Fruit fly (Drosophila melanogaster) whole organism, adult: ENCODE results near the gene CG31415.

Source experiments
- CG7101 ChIP-seq: fragments of 200-800 bp; sonication (Bioruptor generic); optimal IDR thresholded peaks from 2 replicates; lab custom pipeline; 2018; ENCODE audit warnings: missing biosample characterization, mild to moderate bottlenecking, missing genetic modification characterization, moderate library complexity
- Clk ChIP-seq: fragments of 200-800 bp; sonication (Bioruptor generic); optimal IDR thresholded peaks from 2 replicates; lab custom pipeline; 2017; ENCODE audit warnings: missing biosample characterization, missing genetic modification characterization
- cic ChIP-seq: fragments of 200-800 bp; sonication (Bioruptor generic); optimal IDR thresholded peaks from 2 replicates; lab custom pipeline; 2017; ENCODE audit warnings: missing biosample characterization, mild to moderate bottlenecking, missing genetic modification characterization, moderate library complexity
- ovo ChIP-seq: fragments of 200-800 bp; sonication (Bioruptor generic); optimal IDR thresholded peaks from 2 replicates; lab custom pipeline; 2016; ENCODE audit warnings: missing biosample characterization, missing genetic modification characterization
- pad ChIP-seq: fragments of 200-800 bp; sonication (Bioruptor generic); optimal IDR thresholded peaks from 3 replicates; lab custom pipeline; 2017; ENCODE audit warnings: missing biosample characterization, missing genetic modification characterization, mild to moderate bottlenecking, moderate library complexity, missing genetic modification reagents

DNA sequence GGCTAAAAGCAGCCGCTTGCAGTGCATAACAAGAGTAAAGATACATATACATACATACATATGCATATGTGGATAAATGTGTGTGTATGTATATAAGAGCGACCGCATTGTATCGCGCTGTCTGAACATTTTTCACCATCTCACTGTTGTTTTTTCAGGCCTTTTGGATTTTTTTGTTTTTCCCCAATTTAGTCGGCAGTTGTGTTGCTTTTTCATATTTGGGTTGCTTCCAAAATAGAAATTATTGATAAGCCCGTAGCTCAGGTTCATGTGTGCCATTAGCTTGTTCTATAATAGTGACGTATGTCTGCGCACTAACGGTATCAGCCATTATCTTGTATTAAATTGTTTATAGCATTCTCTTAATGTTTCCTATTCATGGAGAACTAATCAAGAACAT is 42.8 kb upstream of the CG31415 start:
- TF ChIP-seq cic (GFP tag; lab: Kevin White, UChicago) (no peak), pad (GFP tag; lab: Kevin White, UChicago) (no peak), Clk (GFP tag; lab: Kevin White, UChicago) (no peak), ovo (no peak), CG7101 (no peak)
